Fruit fly (Drosophila melanogaster) whole organism, wandering third instar larva: Measurements from ENCODE around the gene Ir31a.

Source experiments
- CrebA ChIP-seq: fragments of 200-800 bp; sonication (Bioruptor generic); optimal IDR thresholded peaks from 2 replicates; lab custom pipeline; 2016; ENCODE audit warnings: missing biosample characterization, mild to moderate bottlenecking, missing genetic modification characterization, borderline replicate concordance
- Dif ChIP-seq: fragments of 200-275, 200-300 bp; sonication (Bioruptor generic); optimal IDR thresholded peaks from 2 replicates; lab custom pipeline; 2018; ENCODE audit warnings: missing biosample characterization, missing genetic modification characterization; ENCODE audit not compliant: partially characterized antibody
- Vsx2 ChIP-seq: fragments of 200-300, 225-300 bp; sonication (Bioruptor generic); optimal IDR thresholded peaks from 2 replicates; lab custom pipeline; 2018; ENCODE audit warnings: missing biosample characterization, missing genetic modification characterization; ENCODE audit not compliant: partially characterized antibody
- br ChIP-seq: fragments of 200-800 bp; sonication (Bioruptor generic); optimal IDR thresholded peaks from 2 replicates; lab custom pipeline; 2016; ENCODE audit warnings: missing biosample characterization, missing genetic modification characterization
- dl ChIP-seq, 2 experiments: fragments of 175-275, 200-275 bp in 1 of 2; fragments of 200-275 bp in 1 of 2; sonication (Bioruptor generic); optimal IDR thresholded peaks; lab custom pipeline; 2018; ENCODE audit warnings: mild to moderate bottlenecking in 2 of 2, missing biosample characterization in 2 of 2, missing genetic modification characterization in 2 of 2, moderate library complexity in 2 of 2; ENCODE audit not compliant: partially characterized antibody in 2 of 2, insufficient read depth in 1 of 2
- dmrt93B ChIP-seq: fragments of 200-800 bp; sonication (Bioruptor generic); optimal IDR thresholded peaks from 2 replicates; lab custom pipeline; 2018; ENCODE audit warnings: missing biosample characterization, mild to moderate bottlenecking, missing genetic modification characterization
- ey ChIP-seq: fragments of 200-800 bp; sonication (Bioruptor generic); optimal IDR thresholded peaks from 2 replicates; lab custom pipeline; 2016; ENCODE audit warnings: missing biosample characterization, missing genetic modification characterization
- h ChIP-seq: fragments of 200-800 bp; sonication (Bioruptor generic); optimal IDR thresholded peaks from 3 replicates; lab custom pipeline; 2016; ENCODE audit warnings: missing biosample characterization, mild to moderate bottlenecking, missing genetic modification characterization
- jim ChIP-seq: fragments of 175-275, 200-325 bp; sonication (Bioruptor generic); optimal IDR thresholded peaks from 2 replicates; lab custom pipeline; 2016; ENCODE audit warnings: missing biosample characterization, mild to moderate bottlenecking, missing genetic modification characterization
- lola ChIP-seq: fragments of >200 bp; optimal IDR thresholded peaks from 2 replicates; lab custom pipeline; 2017; ENCODE audit warnings: missing biosample characterization, missing genetic modification characterization
- pan ChIP-seq: fragments of >200 bp; optimal IDR thresholded peaks from 2 replicates; lab custom pipeline; 2017
- usp ChIP-seq: fragments of >200 bp; optimal IDR thresholded peaks from 2 replicates; lab custom pipeline; 2017; ENCODE audit warnings: missing biosample characterization, missing genetic modification characterization
- woc ChIP-seq: sonication (Bioruptor generic); optimal IDR thresholded peaks from 2 replicates; lab custom pipeline; 2016; ENCODE audit warnings: missing biosample characterization, mild to moderate bottlenecking, missing genetic modification characterization

dm6 chr2L:10395035-10395434, 10.3 kb upstream of the Ir31a start:
- no peak for TF ChIP-seq pan (lab: Kevin White, UChicago)
- TF ChIP-seq usp, result no peak
- TF ChIP-seq CrebA (GFP tag; lab: Kevin White, UChicago), result no peak
- TF ChIP-seq Vsx2 (GFP tag; lab: Kevin White, UChicago), result no peak
- TF ChIP-seq dl (GFP tag; optimal IDR thresholded peaks at IDR 0.05; lab: Kevin White, UChicago; ENCODE audit: insufficient read depth in 1 of 2, partially characterized antibody in 2 of 2), result no peak
- no peak for TF ChIP-seq br (GFP tag; lab: Kevin White, UChicago)
- TF ChIP-seq h (GFP tag; lab: Kevin White, UChicago), result no peak
- no peak for TF ChIP-seq dmrt93B (GFP tag; lab: Kevin White, UChicago)
- no peak for TF ChIP-seq woc (GFP tag; lab: Kevin White, UChicago)
- TF ChIP-seq jim, result no peak
- no peak for TF ChIP-seq lola (GFP tag; lab: Kevin White, UChicago)
- no peak for TF ChIP-seq Dif (GFP tag; lab: Kevin White, UChicago)
- no peak for TF ChIP-seq ey (GFP tag; lab: Kevin White, UChicago)
